Worm (Caenorhabditis elegans) whole organism, mixed stage, embryonic: ENCODE data around the gene W09C2.10.
A peak's percentile ranks its signal among the peaks of the same experiment; 100 is the strongest.

Experiments
- blmp-1 ChIP-seq: fragments of 150-350 bp; optimal IDR thresholded peaks from 2 replicates; lab custom pipeline; 2014; ENCODE audit warnings: missing biosample characterization, missing genetic modification characterization
- elt-1 ChIP-seq: sonication (generic microtip); optimal IDR thresholded peaks from 2 replicates; lab custom pipeline; 2017; ENCODE audit warnings: missing genetic modification characterization, mild to moderate bottlenecking, missing compliant biosample characterization, antibody characterized with exemption, moderate library complexity, borderline replicate concordance; ENCODE audit not compliant: insufficient read depth

ce11 chrIV:9667084-9667483 is 42.2 kb upstream of the W09C2.10 start:
- TF ChIP-seq blmp-1 (tag; lab: Kevin White, UChicago) (no peak), elt-1 (peak; percentile 78)
